Fruit fly (Drosophila melanogaster): Measurements from ENCODE around the gene Cyp6d5.
A peak's percentile ranks its signal among the peaks of the same experiment; 100 is the strongest.

dm6 chr3R:14026953-14027721 is 1.9 kb upstream of the Cyp6d5 start:
- TF ChIP-seq stwl (tag; optimal IDR thresholded peaks at IDR 0.05) (no peak), tll (GFP tag; optimal IDR thresholded peaks at IDR 0.05) (peak in 1 of 2 experiments; percentile 2), Stat92E (GFP tag; optimal IDR thresholded peaks at IDR 0.05) (no peak), CG4854 (GFP tag; optimal IDR thresholded peaks at IDR 0.05) (no peak), Adf1 (GFP tag; IDR thresholded peaks at IDR 0.05) (no peak)

Data from whole organism, embryonic.